Fruit fly (Drosophila melanogaster): Measurements from ENCODE around the gene croc.

DNA sequence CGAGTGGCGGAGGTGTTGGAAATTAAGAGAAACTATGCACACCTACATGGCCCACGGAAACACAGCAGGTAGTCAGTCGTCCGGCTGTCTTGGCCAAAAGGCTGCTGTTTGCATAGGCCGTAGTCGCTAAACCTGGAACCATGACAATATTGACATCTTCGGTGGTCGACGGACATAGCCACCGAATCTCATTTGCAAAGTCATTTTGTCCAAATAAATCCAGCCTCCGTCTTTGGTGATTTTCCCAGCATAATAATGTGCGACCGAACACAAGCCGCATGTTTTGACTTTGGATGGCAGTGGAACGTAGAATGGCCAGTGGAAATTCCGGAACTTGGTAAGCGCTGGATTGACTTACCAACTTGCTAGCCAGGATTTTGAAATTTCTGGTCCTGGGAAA, 26.9 kb downstream of the croc start:
- TF ChIP-seq psq (optimal IDR thresholded peaks at IDR 0.05) = no peak
- no peak for TF ChIP-seq Sin3A (optimal IDR thresholded peaks at IDR 0.05)
- TF ChIP-seq ttk (optimal IDR thresholded peaks at IDR 0.05) = no peak
- no peak for TF ChIP-seq h (optimal IDR thresholded peaks at IDR 0.05)
- no peak for TF ChIP-seq insv (optimal IDR thresholded peaks at IDR 0.05)
- no peak for TF ChIP-seq Myc (optimal IDR thresholded peaks at IDR 0.05)
